Worm (Caenorhabditis elegans): ENCODE results near the gene ekl-5.

The ekl-5 gene

DNA sequence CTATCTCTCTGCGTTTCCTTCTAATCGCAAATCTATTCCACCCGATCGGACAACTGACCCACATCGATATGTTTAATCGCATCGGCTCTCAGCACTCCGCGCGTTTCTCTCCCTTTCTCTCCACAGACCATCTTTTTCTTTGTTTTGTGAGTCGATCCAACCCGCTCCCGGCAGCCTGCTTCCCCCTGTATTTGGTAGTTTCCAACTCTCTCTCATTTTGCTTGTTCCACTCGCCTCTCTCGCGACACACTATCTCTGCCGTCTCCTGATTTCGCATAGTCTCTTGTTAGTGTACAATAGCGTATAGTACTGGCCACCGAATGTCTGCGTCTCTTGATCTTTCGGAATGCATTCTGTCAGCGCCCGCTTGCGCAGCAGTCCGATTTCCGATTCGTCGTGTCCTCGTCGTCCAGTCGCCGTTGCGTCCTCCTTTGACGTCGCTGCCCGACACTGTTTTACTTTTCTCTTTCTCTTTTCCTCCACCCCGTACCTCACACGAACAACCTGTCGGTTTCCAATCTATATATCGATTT is 33.7 kb upstream of the ekl-5 start (continued):
- TF ChIP-seq hlh-15 (tag; optimal IDR thresholded peaks at IDR 0.05) (no peak), C38D4.7 (GFP tag; optimal IDR thresholded peaks at IDR 0.05) (no peak), unc-42 (tag; optimal IDR thresholded peaks at IDR 0.05) (no peak), unc-3 (GFP tag; conservative IDR thresholded peaks at IDR 0.05) (no peak), unc-3 (tag; optimal IDR thresholded peaks at IDR 0.05) (no peak), ama-1 (optimal IDR thresholded peaks at IDR 0.05) (no peak), ceh-19 (GFP tag; optimal IDR thresholded peaks at IDR 0.05) (no peak), ceh-34 (tag; optimal IDR thresholded peaks at IDR 0.05) (peak; percentile 56), ceh-6 (GFP tag; optimal IDR thresholded peaks at IDR 0.05) (peak; percentile 2), hlh-8 (tag; optimal IDR thresholded peaks at IDR 0.05) (no peak), elt-4 (tag; optimal IDR thresholded peaks at IDR 0.05) (no peak), ets-4 (tag; optimal IDR thresholded peaks at IDR 0.05) (no peak), lim-6 (tag; optimal IDR thresholded peaks at IDR 0.05) (no peak), nhr-11 (tag; optimal IDR thresholded peaks at IDR 0.05) (no peak), ceh-24 (tag; optimal IDR thresholded peaks at IDR 0.05) (no peak), Y22D7AL.16 (tag; optimal IDR thresholded peaks at IDR 0.05) (no peak), ceh-2 (tag; optimal IDR thresholded peaks at IDR 0.05) (peak; percentile 40), che-1 (tag; optimal IDR thresholded peaks at IDR 0.05) (no peak), K02D7.2 (tag; optimal IDR thresholded peaks at IDR 0.05) (no peak), fkh-10 (GFP tag; optimal IDR thresholded peaks at IDR 0.05) (no peak), pag-3 (tag; optimal IDR thresholded peaks at IDR 0.05; ENCODE audit: borderline replicate concordance) (no peak), npax-4 (tag; optimal IDR thresholded peaks at IDR 0.05) (no peak), odd-2 (tag; optimal IDR thresholded peaks at IDR 0.05) (no peak), ref-2 (tag; optimal IDR thresholded peaks at IDR 0.05) (peak; percentile 70), tbx-7 (tag; optimal IDR thresholded peaks at IDR 0.05) (no peak), dve-1 (tag; optimal IDR thresholded peaks at IDR 0.05) (no peak), nfya-1 (tag; optimal IDR thresholded peaks at IDR 0.05) (peak; percentile 53), pat-9 (tag; optimal IDR thresholded peaks at IDR 0.05) (no peak), C08G9.2 (tag; optimal IDR thresholded peaks at IDR 0.05) (peak; percentile 14), ceh-9 (tag; optimal IDR thresholded peaks at IDR 0.05) (no peak), pha-2 (tag; optimal IDR thresholded peaks at IDR 0.05) (no peak), hlh-30 (tag; optimal IDR thresholded peaks at IDR 0.05; ENCODE audit: insufficient read depth) (peak; percentile 44), pax-1 (tag; optimal IDR thresholded peaks at IDR 0.05) (no peak)

ce11 chrX:13948810-13949209 is 31.8 kb upstream of the ekl-5 start, which contains the start of gene alg-1:
Gene alg-1 (plus strand): TSS chrX:13949110.
- no peak for TF ChIP-seq pha-2 (tag; optimal IDR thresholded peaks at IDR 0.05)
- TF ChIP-seq ztf-16 (tag; optimal IDR thresholded peaks at IDR 0.05), result no peak
- TF ChIP-seq fkh-10 (GFP tag; optimal IDR thresholded peaks at IDR 0.05), result no peak
- TF ChIP-seq madf-2 (tag; optimal IDR thresholded peaks at IDR 0.05), result no peak
- no peak for TF ChIP-seq sox-2 (GFP tag; IDR thresholded peaks at IDR 0.05)
- TF ChIP-seq Y22D7AL.16 (tag; optimal IDR thresholded peaks at IDR 0.05), result no peak
- TF ChIP-seq mec-3 (tag; optimal IDR thresholded peaks at IDR 0.05; ENCODE audit: borderline replicate concordance), result no peak

ce11 chrX:13948167-13948566 is 31.2 kb upstream of the ekl-5 start:
- TF ChIP-seq ref-2 (tag; optimal IDR thresholded peaks at IDR 0.05), result peak; percentile 23
- TF ChIP-seq syd-9 (tag; optimal IDR thresholded peaks at IDR 0.05), result peak; percentile 25
- TF ChIP-seq ceh-31 (tag; optimal IDR thresholded peaks at IDR 0.05), result peak; percentile 59
- no peak for TF ChIP-seq K02D7.2 (tag; optimal IDR thresholded peaks at IDR 0.05)
- no peak for TF ChIP-seq odd-2 (tag; optimal IDR thresholded peaks at IDR 0.05)
- peak; percentile 41 for TF ChIP-seq tbx-2 (tag; optimal IDR thresholded peaks at IDR 0.05)
- peak; percentile 18 for TF ChIP-seq unc-55 (GFP tag; optimal IDR thresholded peaks at IDR 0.05)
- TF ChIP-seq pax-1 (tag; optimal IDR thresholded peaks at IDR 0.05), result no peak
- no peak for TF ChIP-seq ceh-2 (tag; optimal IDR thresholded peaks at IDR 0.05)
- TF ChIP-seq nfya-1 (tag; optimal IDR thresholded peaks at IDR 0.05), result peak; percentile 39
- TF ChIP-seq C08G9.2 (tag; optimal IDR thresholded peaks at IDR 0.05), result no peak
- peak; percentile 18 for TF ChIP-seq unc-42 (tag; optimal IDR thresholded peaks at IDR 0.05)
- TF ChIP-seq sdc-2 (tag; optimal IDR thresholded peaks at IDR 0.05), result peak; percentile 53
- no peak for TF ChIP-seq C38D4.7 (GFP tag; optimal IDR thresholded peaks at IDR 0.05)

Data from whole organism, late embryonic.